Fruit fly (Drosophila melanogaster) whole organism, pupa: ENCODE measurements around the gene Ance-3.

Experiments
- CG12605 ChIP-seq: fragments of 200-800 bp; sonication (Bioruptor generic); IDR thresholded peaks from 2 replicates; pipeline ENCODE4 v1.3.6; 2022; ENCODE audit warnings: missing biosample characterization, missing genetic modification characterization
- CG13204 ChIP-seq: fragments of 200-800 bp; sonication (Bioruptor generic); optimal IDR thresholded peaks from 2 replicates; lab custom pipeline; 2018; ENCODE audit warnings: missing biosample characterization, mild to moderate bottlenecking, missing genetic modification characterization, moderate library complexity
- CG14655 ChIP-seq: fragments of 200-800 bp; sonication (Bioruptor generic); optimal IDR thresholded peaks from 3 replicates; lab custom pipeline; 2017; ENCODE audit warnings: mild to moderate bottlenecking, missing biosample characterization, missing genetic modification reagents, missing genetic modification characterization
- CG15710 ChIP-seq: fragments of 200-800 bp; sonication (Bioruptor generic); optimal IDR thresholded peaks from 2 replicates; lab custom pipeline; 2018; ENCODE audit warnings: missing biosample characterization, mild to moderate bottlenecking, missing genetic modification characterization, moderate library complexity
- CG32121 ChIP-seq: fragments of 200-800 bp; sonication (Bioruptor generic); IDR thresholded peaks from 2 replicates; pipeline ENCODE4 v1.3.6; 2022; ENCODE audit warnings: missing biosample characterization, missing genetic modification characterization
- CG4496 ChIP-seq: fragments of 200-800 bp; sonication (Bioruptor generic); IDR thresholded peaks from 3 replicates; pipeline ENCODE4 v1.3.6; 2022; ENCODE audit warnings: missing biosample characterization, missing genetic modification characterization
- CG9948 ChIP-seq: fragments of 200-800 bp; sonication (Bioruptor generic); optimal IDR thresholded peaks from 2 replicates; lab custom pipeline; 2018; ENCODE audit warnings: missing biosample characterization, mild to moderate bottlenecking, missing genetic modification characterization, moderate library complexity
- D1 ChIP-seq: fragments of 200-800 bp; sonication (Bioruptor generic); optimal IDR thresholded peaks from 2 replicates; lab custom pipeline; 2018; ENCODE audit warnings: missing biosample characterization, mild to moderate bottlenecking, missing genetic modification characterization, moderate library complexity
- EcR ChIP-seq: fragments of 200-800 bp; sonication (Bioruptor generic); optimal IDR thresholded peaks from 3 replicates; lab custom pipeline; 2019; ENCODE audit warnings: missing biosample characterization, missing genetic modification characterization, mild to moderate bottlenecking, moderate library complexity, missing genetic modification reagents
- Ets98B ChIP-seq: fragments of 200-800 bp; sonication (Bioruptor generic); IDR thresholded peaks from 2 replicates; pipeline ENCODE4 v1.3.6; 2022; ENCODE audit warnings: missing biosample characterization, missing genetic modification characterization
- Pif1A ChIP-seq: fragments of 200-800 bp; sonication (Bioruptor generic); optimal IDR thresholded peaks from 3 replicates; lab custom pipeline; 2016; ENCODE audit warnings: missing biosample characterization, missing genetic modification characterization
- Pif1B ChIP-seq: fragments of 200-800 bp; sonication (Bioruptor generic); optimal IDR thresholded peaks from 3 replicates; lab custom pipeline; 2016; ENCODE audit warnings: missing biosample characterization, missing genetic modification characterization
- fd96Ca ChIP-seq: fragments of 200-800 bp; sonication (Bioruptor generic); IDR thresholded peaks from 3 replicates; pipeline ENCODE4 v1.3.6; 2022; ENCODE audit warnings: missing biosample characterization, missing genetic modification characterization
- gl ChIP-seq: fragments of 200-800 bp; sonication (Bioruptor generic); optimal IDR thresholded peaks from 2 replicates; lab custom pipeline; 2018; ENCODE audit warnings: missing biosample characterization, mild to moderate bottlenecking, missing genetic modification characterization
- rn ChIP-seq: fragments of 200-800 bp; sonication (Bioruptor generic); IDR thresholded peaks from 2 replicates; pipeline ENCODE4 v1.3.6; 2022; ENCODE audit warnings: missing biosample characterization, missing genetic modification characterization

Ance-3 gene

dm6 chr2L:13977073-13977472 lies 62.5 kb downstream of the Ance-3 start, which contains the start of gene Cyp28a5:
Gene Cyp28a5, plus strand, starts transcription at chr2L:13977302.
- TF ChIP-seq fd96Ca (GFP tag; lab: Robert Waterston, UW) (no peak), CG9948 (tag; lab: Kevin White, UChicago) (no peak), CG4496 (no peak), EcR (GFP tag; lab: Kevin White, UChicago) (no peak), Pif1B (no peak), rn (GFP tag; lab: Robert Waterston, UW) (no peak), gl (tag; lab: Kevin White, UChicago) (no peak), CG12605 (GFP tag; lab: Robert Waterston, UW) (no peak)

DNA sequence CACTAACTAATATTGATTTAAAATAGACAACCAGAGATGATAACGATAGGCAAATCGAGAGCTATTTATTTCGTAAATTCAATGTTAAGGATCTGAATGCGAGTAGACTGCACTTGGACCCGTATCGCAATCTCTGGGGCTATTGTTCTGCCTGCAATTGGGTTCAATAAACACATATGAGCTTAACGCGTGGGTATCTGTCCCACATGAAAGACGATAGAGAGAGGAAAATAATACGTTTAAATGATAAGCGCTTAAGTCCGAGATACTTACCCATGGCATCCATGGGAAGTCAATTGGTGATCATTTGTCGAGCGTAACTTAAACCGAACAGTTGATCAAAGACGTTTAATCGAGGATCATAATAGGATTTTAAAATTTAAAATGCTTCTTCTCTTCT lies 65.3 kb downstream of the Ance-3 start, which contains the start of gene NimC2:
Gene NimC2 (plus strand): TSS at position 301 of the 400 bp plus-strand sequence.
- TF ChIP-seq Pif1A (GFP tag; lab: Kevin White, UChicago) (no peak), CG4496 (no peak), CG15710 (tag; lab: Kevin White, UChicago) (no peak), rn (GFP tag; lab: Robert Waterston, UW) (no peak), CG13204 (GFP tag; lab: Kevin White, UChicago) (no peak)

dm6 chr2L:13998952-13999351 lies 84.4 kb downstream of the Ance-3 start:
- peak; percentile 62 for TF ChIP-seq Ets98B (GFP tag; lab: Robert Waterston, UW)
- TF ChIP-seq CG32121 (GFP tag; lab: Robert Waterston, UW) = no peak
- no peak for TF ChIP-seq CG14655
- TF ChIP-seq fd96Ca (GFP tag; lab: Robert Waterston, UW) = 0 out of 3 replicates have a peak, but pooled peaks have one; percentile 32
- peak; percentile 72 for TF ChIP-seq CG4496

- 0 out of 3 replicates have a peak, but pooled peaks have one; percentile 25 for TF ChIP-seq CG4496
- no peak for TF ChIP-seq Pif1A (GFP tag; lab: Kevin White, UChicago)
- TF ChIP-seq, all 21 proteins: peak for 1
These were observed 86.6 kb downstream of the Ance-3 start, which contains the start of gene rk for dm6 chr2L:14001078-14001477. Gene rk, minus strand, starts transcription at chr2L:14001248.

DNA sequence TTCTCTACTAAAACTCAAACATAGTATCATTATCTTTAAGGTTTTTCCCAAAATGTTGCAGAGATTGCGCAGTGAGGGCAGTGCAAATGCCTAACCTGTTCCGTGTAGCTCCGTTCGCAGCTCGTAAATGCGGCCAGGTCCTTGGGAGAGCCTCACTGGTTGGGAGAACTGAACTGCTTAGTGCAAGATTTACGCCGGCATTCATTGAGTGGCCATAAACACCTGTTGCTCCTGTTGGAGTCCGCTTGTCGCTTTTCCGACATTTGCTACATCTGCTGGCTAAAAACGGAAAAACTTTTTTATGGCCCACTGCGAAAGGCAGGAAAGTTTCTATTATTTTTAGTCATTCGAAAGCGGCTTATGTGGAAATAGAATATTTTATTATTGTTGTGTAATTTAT lies 87.4 kb downstream of the Ance-3 start:
- TF ChIP-seq CG9948 (tag; lab: Kevin White, UChicago) (no peak), CG12605 (GFP tag; lab: Robert Waterston, UW) (peak; percentile 61; the same call in 1 of the 2 replicates), Ets98B (GFP tag; lab: Robert Waterston, UW) (no peak), D1 (tag; lab: Kevin White, UChicago) (no peak), CG32121 (GFP tag; lab: Robert Waterston, UW) (no peak), CG15710 (tag; lab: Kevin White, UChicago) (no peak)
